Fruit fly (Drosophila melanogaster): ENCODE data around the gene CG5567.
A peak's percentile ranks its signal among the peaks of the same experiment; 100 is the strongest.

CG5567 gene

DNA sequence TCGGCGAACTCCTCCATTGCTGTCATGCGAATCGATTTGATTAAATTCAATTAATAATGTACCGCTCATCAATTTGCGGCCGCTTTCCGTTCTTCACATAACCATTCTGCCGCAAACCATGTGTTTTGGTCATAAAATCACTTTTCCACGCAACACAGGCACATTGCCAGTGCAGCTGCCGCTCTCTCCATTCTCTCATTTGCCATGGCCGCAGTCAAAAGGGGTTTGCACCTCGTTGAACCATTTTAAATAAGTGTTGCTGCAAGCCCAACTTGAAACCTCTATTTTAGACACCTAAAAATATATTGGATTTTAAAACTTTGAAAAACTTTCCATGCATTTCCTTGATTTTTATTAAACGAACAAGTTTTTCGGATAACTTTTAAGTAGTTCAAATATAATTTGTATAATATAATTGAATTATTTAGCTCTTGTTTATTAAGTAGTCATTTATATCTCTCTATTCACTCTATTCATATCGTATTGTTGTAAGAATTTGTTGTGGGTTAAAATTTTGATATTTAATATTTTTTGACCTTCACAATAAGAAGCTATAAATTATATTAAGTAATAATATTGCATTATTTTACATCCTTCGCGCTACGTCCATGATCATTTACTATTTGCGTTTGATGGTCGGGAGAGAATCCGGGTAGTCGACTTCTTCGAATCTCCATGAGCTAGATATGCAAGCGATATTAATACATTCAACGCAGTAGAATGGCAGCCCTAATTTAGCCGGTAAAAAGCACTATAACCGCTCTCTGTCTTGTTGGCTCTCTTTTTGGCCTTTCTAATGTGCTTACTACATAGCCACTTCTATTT, 13.5 kb upstream of the CG5567 start, which contains the start of gene CG5535 (continued):
- TF ChIP-seq chm (GFP tag; IDR thresholded peaks at IDR 0.05) (peak; percentile 79), CG6689 (GFP tag; IDR thresholded peaks at IDR 0.05) (peak; percentile 60; the same call in 1 of the 2 replicates), Mad (GFP tag; optimal IDR thresholded peaks at IDR 0.05) (peak; percentile 7), CG14965 (GFP tag; optimal IDR thresholded peaks at IDR 0.05; ENCODE audit: borderline replicate concordance) (no peak), gce (GFP tag; IDR thresholded peaks at IDR 0.05) (peak; percentile 58; the same call in 2 of the 3 replicates), ato (GFP tag; IDR thresholded peaks at IDR 0.05; ENCODE audit: partially characterized antibody) (no peak), CG12236 (GFP tag; optimal IDR thresholded peaks at IDR 0.05) (no peak), D19B (GFP tag; optimal IDR thresholded peaks at IDR 0.05) (peak; percentile 49), ci (GFP tag; IDR thresholded peaks at IDR 0.05) (peak; percentile 93), CG16813 (GFP tag; IDR thresholded peaks at IDR 0.05; ENCODE audit: partially characterized antibody) (no peak), crol (GFP tag; IDR thresholded peaks at IDR 0.05) (peak; percentile 46), trem (tag; optimal IDR thresholded peaks at IDR 0.05) (peak; percentile 9), knrl (GFP tag; IDR thresholded peaks at IDR 0.05; ENCODE audit: partially characterized antibody) (no peak), Dbx (GFP tag; IDR thresholded peaks at IDR 0.05) (no peak; the same call in 1 of the 3 replicates), CG9932 (GFP tag; IDR thresholded peaks at IDR 0.05) (peak; percentile 64), hbn (GFP tag; IDR thresholded peaks at IDR 0.05; ENCODE audit: partially characterized antibody) (no peak), CG1647 (GFP tag; optimal IDR thresholded peaks at IDR 0.05) (peak; percentile 24), emc (GFP tag; optimal IDR thresholded peaks at IDR 0.05) (no peak), ac (GFP tag; optimal IDR thresholded peaks at IDR 0.05) (no peak), CG2120 (GFP tag; optimal IDR thresholded peaks at IDR 0.05) (peak; percentile 74), Sox100B (GFP tag; optimal IDR thresholded peaks at IDR 0.05) (peak; percentile 94), Pdp1 (GFP tag; optimal IDR thresholded peaks at IDR 0.05) (peak; percentile 45 to 80), sna (GFP tag; IDR thresholded peaks at IDR 0.05; ENCODE audit: partially characterized antibody) (no peak), BtbVII (GFP tag; optimal IDR thresholded peaks at IDR 0.05) (peak; percentile 79), cwo (GFP tag; optimal IDR thresholded peaks at IDR 0.05) (peak; percentile 69), CG18619 (GFP tag; optimal IDR thresholded peaks at IDR 0.05) (peak; percentile 90), gem (tag; optimal IDR thresholded peaks at IDR 0.05) (peak; percentile 90), crc (GFP tag; optimal IDR thresholded peaks at IDR 0.05) (peak; percentile 28), her (GFP tag; optimal IDR thresholded peaks at IDR 0.05) (peak; percentile 72), MESR4 (GFP tag; optimal IDR thresholded peaks at IDR 0.05) (peak; percentile 9), dmrt99B (tag; optimal IDR thresholded peaks at IDR 0.05) (peak; percentile 85), MBD-R2 (GFP tag; IDR thresholded peaks at IDR 0.05) (peak; percentile 27; the same call in 1 of the 2 replicates), CG13123 (GFP tag; optimal IDR thresholded peaks at IDR 0.05) (no peak), Sry-δ (GFP tag; optimal IDR thresholded peaks at IDR 0.05) (peak; percentile 2), C15 (GFP tag; IDR thresholded peaks at IDR 0.05) (0 out of 3 replicates have a peak, but pooled peaks have one; percentile 6), fd102C (GFP tag; optimal IDR thresholded peaks at IDR 0.05) (peak; percentile 24), CG8388 (GFP tag; optimal IDR thresholded peaks at IDR 0.05) (peak; percentile 81), Fer2 (tag; optimal IDR thresholded peaks at IDR 0.05) (peak; percentile 17), schlank (tag; optimal IDR thresholded peaks at IDR 0.05) (peak; percentile 65), ham (GFP tag; IDR thresholded peaks at IDR 0.05) (no peak), Ravus (GFP tag; IDR thresholded peaks at IDR 0.05) (peak; percentile 8; the same call in 1 of the 2 replicates), D19A (tag; optimal IDR thresholded peaks at IDR 0.05) (peak; percentile 75), wdn (GFP tag; IDR thresholded peaks at IDR 0.05) (peak; percentile 76), Dll (GFP tag; IDR thresholded peaks at IDR 0.05; ENCODE audit: partially characterized antibody) (no peak), CG14667 (GFP tag; IDR thresholded peaks at IDR 0.05) (peak; percentile 49), oc (tag; optimal IDR thresholded peaks at IDR 0.05) (no peak), Adf1 (GFP tag; IDR thresholded peaks at IDR 0.05) (no peak), CG5245 (GFP tag; optimal IDR thresholded peaks at IDR 0.05) (peak; percentile 66)
